Fruit fly (Drosophila melanogaster) whole organism, embryonic: ENCODE data around the gene Spt6.
A peak's percentile ranks its signal among the peaks of the same experiment; 100 is the strongest.

Source experiments
- Ada2b ChIP-seq: fragments of 200-800 bp; sonication (Bioruptor generic); IDR thresholded peaks from 2 replicates; pipeline ENCODE4 v1.3.6; 2022; ENCODE audit warnings: missing biosample characterization, missing genetic modification characterization
- Atf6 ChIP-seq: fragments of 200-800 bp; sonication (Bioruptor generic); IDR thresholded peaks from 2 replicates; pipeline ENCODE4 v1.3.6; 2022; ENCODE audit warnings: missing biosample characterization, missing genetic modification characterization
- CG6765 ChIP-seq: fragments of 200-800 bp; sonication (Bioruptor generic); optimal IDR thresholded peaks from 3 replicates; lab custom pipeline; 2017; ENCODE audit warnings: missing biosample characterization, mild to moderate bottlenecking, missing genetic modification characterization
- D ChIP-seq, 2 experiments: fragments of 200-800 bp in 1 of 2; fragments of >200 bp in 1 of 2; sonication (Bioruptor generic) in 1 of 2; optimal IDR thresholded peaks; 2 replicates in 1 of 2; 3 replicates in 1 of 2; lab custom pipeline; 2017; ENCODE audit warnings: mild to moderate bottlenecking in 1 of 2, missing biosample characterization in 1 of 2, missing genetic modification characterization in 1 of 2, missing genetic modification reagents in 1 of 2
- Mad ChIP-seq: fragments of 200-800 bp; sonication (Bioruptor generic); optimal IDR thresholded peaks from 2 replicates; lab custom pipeline; 2016; ENCODE audit warnings: missing biosample characterization, missing genetic modification characterization
- Oli ChIP-seq: fragments of 200-800 bp; sonication (Bioruptor generic); optimal IDR thresholded peaks from 2 replicates; lab custom pipeline; 2018; ENCODE audit warnings: missing biosample characterization, mild to moderate bottlenecking, missing genetic modification characterization, moderate library complexity
- cwo ChIP-seq: fragments of 200-800 bp; sonication (Bioruptor generic); optimal IDR thresholded peaks from 3 replicates; lab custom pipeline; 2017; ENCODE audit warnings: missing biosample characterization, missing genetic modification characterization, mild to moderate bottlenecking, moderate library complexity, missing genetic modification reagents
- vnd ChIP-seq: fragments of 200-800 bp; sonication (Bioruptor generic); IDR thresholded peaks from 3 replicates; pipeline ENCODE4 v1.3.6; 2022; ENCODE audit warnings: missing biosample characterization, missing genetic modification characterization; ENCODE audit not compliant: partially characterized antibody

DNA sequence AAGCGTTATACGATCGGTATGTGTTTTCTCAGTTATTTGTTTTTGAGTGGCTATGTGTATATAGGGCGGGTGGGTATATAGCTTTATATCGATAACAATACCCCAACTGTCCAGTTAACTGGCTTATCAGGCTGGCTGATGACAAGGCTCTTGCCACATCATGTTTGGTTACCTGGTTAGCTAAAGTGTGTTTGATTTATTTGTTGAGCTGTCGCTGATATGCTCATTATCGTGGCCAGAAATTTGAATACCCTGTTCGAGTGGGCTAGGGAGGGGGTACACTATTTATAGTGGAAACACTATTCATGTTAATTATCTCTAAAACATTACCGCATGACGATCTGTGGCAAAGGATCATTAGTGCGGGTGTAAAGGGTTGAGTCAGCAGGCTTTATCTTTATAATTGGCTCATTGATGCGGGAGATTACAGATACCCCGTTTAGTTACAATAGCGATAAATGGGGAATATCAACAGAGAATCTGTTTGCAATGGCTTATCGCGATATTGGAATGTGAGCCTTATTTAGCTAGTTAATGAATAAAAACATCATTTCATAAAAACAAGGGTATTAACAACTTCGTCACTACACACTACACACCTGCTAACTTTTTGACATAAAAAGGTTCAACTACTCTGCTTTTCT, 14.6 kb upstream of the Spt6 start:
- TF ChIP-seq Oli (tag; lab: Kevin White, UChicago) (no peak), Atf6 (GFP tag; lab: Robert Waterston, UW) (no peak), D (optimal IDR thresholded peaks at IDR 0.05; lab: Kevin White, UChicago) (no peak), D (GFP tag; optimal IDR thresholded peaks at IDR 0.05; lab: Kevin White, UChicago) (no peak), cwo (GFP tag; lab: Kevin White, UChicago) (peak; percentile 1), Ada2b (GFP tag; lab: Robert Waterston, UW) (no peak), vnd (GFP tag; lab: Robert Waterston, UW) (0 out of 3 replicates have a peak, but pooled peaks have one; percentile 15), CG6765 (no peak), Mad (GFP tag; lab: Kevin White, UChicago) (no peak)
